Worm (Caenorhabditis elegans) whole organism, L4/young adult: ENCODE data around the gene phlp-2.

Source experiments
- W03F9.2 ChIP-seq: fragments of 150-350 bp; optimal IDR thresholded peaks from 2 replicates; lab custom pipeline; 2014; ENCODE audit warnings: missing biosample characterization, missing genetic modification characterization
- him-1 ChIP-seq: sonication (generic microtip); optimal IDR thresholded peaks from 2 replicates; lab custom pipeline; 2016; ENCODE audit warnings: missing genotype, missing genetic modification reagents, missing genetic modification characterization, missing compliant biosample characterization

DNA sequence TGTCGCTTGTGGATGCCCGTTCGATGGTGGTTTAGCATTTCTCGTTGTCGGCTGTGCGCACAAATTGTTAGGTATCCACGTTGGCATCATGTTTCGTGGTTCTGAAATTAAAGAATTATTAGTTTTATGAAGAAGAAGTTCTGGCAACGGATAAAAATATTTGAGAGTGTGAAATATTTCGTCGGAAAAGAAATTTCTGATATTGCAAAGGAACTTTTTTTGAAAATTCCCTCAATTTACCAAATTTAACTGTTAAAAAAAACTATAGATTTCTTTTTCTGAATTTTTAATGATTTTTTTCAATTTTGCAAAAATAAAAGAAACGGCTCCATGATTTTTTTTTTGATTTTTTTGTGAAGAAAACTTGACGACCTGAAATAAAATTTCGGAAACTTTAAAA is 18.7 kb downstream of the phlp-2 start, which contains the start of gene mpk-1:
- TF ChIP-seq him-1 (no peak), W03F9.2 (tag; lab: Kevin White, UChicago) (no peak)
